Worm (Caenorhabditis elegans): ENCODE results near the gene math-28.

DNA sequence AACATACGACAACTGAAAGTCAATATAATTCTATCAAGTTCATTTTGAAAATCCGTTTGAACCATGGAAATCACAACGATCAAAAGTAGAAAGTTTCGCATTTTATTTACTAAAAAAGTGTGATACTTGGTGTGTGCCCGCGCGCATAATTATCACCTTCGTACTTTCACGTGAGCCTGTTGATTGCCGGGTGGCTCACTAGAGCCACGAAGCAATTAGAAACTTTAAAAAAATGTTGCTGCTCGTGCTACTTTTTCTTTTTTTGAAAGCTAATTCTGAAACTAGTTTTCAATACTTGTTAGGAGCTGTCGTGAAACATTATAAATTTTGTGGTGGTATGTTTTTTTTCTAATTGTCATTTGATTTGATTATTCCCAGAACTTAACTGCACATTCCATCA lies 24.3 kb upstream of the math-28 start, which contains the start of the genes irld-9 and irld-33:
- no peak for TF ChIP-seq pha-4 (GFP tag; IDR thresholded peaks at IDR 0.05)
- no peak for TF ChIP-seq pha-4 (tag; optimal IDR thresholded peaks at IDR 0.05)
- TF ChIP-seq aly-2 (tag; optimal IDR thresholded peaks at IDR 0.05): no peak
- TF ChIP-seq snpc-4 (tag; optimal IDR thresholded peaks at IDR 0.05): no peak
- no peak for TF ChIP-seq skn-1 (tag; optimal IDR thresholded peaks at IDR 0.05)
